Worm (Caenorhabditis elegans) whole organism, mixed stage, embryonic: ENCODE results near the gene rga-1.

Experiments used
- blmp-1 ChIP-seq: fragments of 150-350 bp; optimal IDR thresholded peaks from 2 replicates; lab custom pipeline; 2014; ENCODE audit warnings: missing biosample characterization, missing genetic modification characterization
- ces-1 ChIP-seq: fragments of 150-350 bp; optimal IDR thresholded peaks from 2 replicates; lab custom pipeline; 2014; ENCODE audit warnings: missing biosample characterization, missing genetic modification reagents, missing genetic modification characterization
- cnd-1 ChIP-seq: fragments of 200-800 bp; sonication (Bioruptor generic); optimal IDR thresholded peaks from 2 replicates; lab custom pipeline; 2018; ENCODE audit warnings: mild to moderate bottlenecking, missing genetic modification characterization, missing compliant biosample characterization
- elt-1 ChIP-seq: sonication (generic microtip); optimal IDR thresholded peaks from 2 replicates; lab custom pipeline; 2017; ENCODE audit warnings: missing genetic modification characterization, mild to moderate bottlenecking, missing compliant biosample characterization, antibody characterized with exemption, moderate library complexity, borderline replicate concordance; ENCODE audit not compliant: insufficient read depth
- elt-3 ChIP-seq: fragments of 150-350 bp; optimal IDR thresholded peaks from 2 replicates; lab custom pipeline; 2014; ENCODE audit warnings: missing biosample characterization, missing genetic modification characterization
- lin-13 ChIP-seq: fragments of 150-350 bp; optimal IDR thresholded peaks from 2 replicates; lab custom pipeline; 2014; ENCODE audit warnings: missing biosample characterization, missing genetic modification characterization
- nhr-76 ChIP-seq: sonication (generic microtip); optimal IDR thresholded peaks from 2 replicates; lab custom pipeline; 2017; ENCODE audit warnings: missing biosample characterization, missing genetic modification characterization
- pha-4 ChIP-seq: fragments of 150-350 bp; optimal IDR thresholded peaks from 2 replicates; lab custom pipeline; 2018; ENCODE audit warnings: missing biosample characterization, missing genetic modification reagents, missing genetic modification characterization
- sptf-1 ChIP-seq: sonication (generic microtip); optimal IDR thresholded peaks from 2 replicates; lab custom pipeline; 2017; ENCODE audit warnings: mild to moderate bottlenecking, missing genetic modification characterization, moderate library complexity, missing compliant biosample characterization
- tbx-8 ChIP-seq: fragments of 200-800 bp; sonication (Bioruptor generic); optimal IDR thresholded peaks from 2 replicates; lab custom pipeline; 2018; ENCODE audit warnings: mild to moderate bottlenecking, missing genetic modification characterization, moderate library complexity, missing compliant biosample characterization
- unc-39 ChIP-seq: fragments of 150-350 bp; optimal IDR thresholded peaks from 2 replicates; lab custom pipeline; 2014; ENCODE audit warnings: missing biosample characterization, missing genetic modification characterization
- unc-62 ChIP-seq: fragments of 150-350 bp; optimal IDR thresholded peaks from 2 replicates; lab custom pipeline; 2014; ENCODE audit warnings: missing biosample characterization, missing genetic modification reagents, missing genetic modification characterization
- ztf-11 ChIP-seq: fragments of 150-350 bp; optimal IDR thresholded peaks from 2 replicates; lab custom pipeline; 2014; ENCODE audit warnings: missing biosample characterization, missing genetic modification characterization

DNA sequence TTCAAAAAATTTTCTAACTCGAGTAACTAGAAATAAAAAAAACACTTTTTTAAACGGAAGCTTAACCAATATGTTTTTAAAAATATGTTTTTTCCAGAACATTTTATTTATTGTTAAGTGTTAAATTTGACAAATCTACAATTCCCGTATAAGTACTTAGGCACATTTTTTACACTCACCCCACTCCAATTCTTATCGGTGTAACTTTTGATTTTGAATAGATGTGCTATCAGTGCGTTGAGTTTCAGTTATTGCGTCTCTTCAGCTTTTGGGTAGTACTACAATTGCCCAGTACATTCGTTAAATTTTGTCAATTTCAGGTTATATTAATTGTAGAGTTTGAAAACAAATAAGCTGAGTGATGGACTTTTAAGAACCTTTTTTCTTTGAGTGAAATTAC is 40.7 kb upstream of the rga-1 start:
- no peak for TF ChIP-seq ces-1 (GFP tag; lab: Kevin White, UChicago)
- no peak for TF ChIP-seq sptf-1 (tag; lab: Kevin White, UChicago)
- no peak for TF ChIP-seq blmp-1 (tag; lab: Kevin White, UChicago)
- TF ChIP-seq elt-1: no peak
- TF ChIP-seq nhr-76 (tag; lab: Kevin White, UChicago): no peak
- no peak for TF ChIP-seq unc-62 (GFP tag; lab: Kevin White, UChicago)
- TF ChIP-seq unc-39 (tag; lab: Kevin White, UChicago): no peak
- no peak for TF ChIP-seq lin-13 (tag; lab: Kevin White, UChicago)
- no peak for TF ChIP-seq ztf-11 (tag; lab: Kevin White, UChicago)
- TF ChIP-seq tbx-8 (GFP tag; lab: Kevin White, UChicago): no peak
- TF ChIP-seq elt-3 (tag; lab: Kevin White, UChicago): no peak
- TF ChIP-seq cnd-1 (tag; lab: Kevin White, UChicago): no peak
- no peak for TF ChIP-seq pha-4 (tag; lab: Kevin White, UChicago)
